Worm (Caenorhabditis elegans) whole organism, mixed stage, embryonic: ENCODE measurements around the gene fbxa-224.

Source experiments
- ces-1 ChIP-seq: fragments of 150-350 bp; optimal IDR thresholded peaks from 2 replicates; lab custom pipeline; 2014; ENCODE audit warnings: missing biosample characterization, missing genetic modification reagents, missing genetic modification characterization
- hlh-1 ChIP-seq: fragments of 150-350 bp; optimal IDR thresholded peaks from 2 replicates; lab custom pipeline; 2014; ENCODE audit warnings: missing biosample characterization, missing genetic modification reagents, missing genetic modification characterization
- pha-4 ChIP-seq: fragments of 150-350 bp; optimal IDR thresholded peaks from 2 replicates; lab custom pipeline; 2018; ENCODE audit warnings: missing biosample characterization, missing genetic modification reagents, missing genetic modification characterization
- unc-39 ChIP-seq: fragments of 150-350 bp; optimal IDR thresholded peaks from 2 replicates; lab custom pipeline; 2014; ENCODE audit warnings: missing biosample characterization, missing genetic modification characterization

- TF ChIP-seq hlh-1 (tag; lab: Kevin White, UChicago) = no peak
- TF ChIP-seq ces-1 (GFP tag; lab: Kevin White, UChicago) = no peak
- no peak for TF ChIP-seq pha-4 (tag; lab: Kevin White, UChicago)
- no peak for TF ChIP-seq unc-39
Observed at ce11 chrII:7523281-7523680, 24.7 kb downstream of the fbxa-224 start, which contains the start of gene ZK1290.15.
